Worm (Caenorhabditis elegans) whole organism, mixed stage, embryonic: Measurements from ENCODE around the gene Y49A3A.3.

ENCODE experiments used
- M03D4.4 ChIP-seq: sonication (generic microtip); optimal IDR thresholded peaks from 2 replicates; lab custom pipeline; 2017; ENCODE audit warnings: mild to moderate bottlenecking, missing genetic modification characterization, missing compliant biosample characterization
- bed-3 ChIP-seq: fragments of 200-800 bp; sonication (Bioruptor generic); optimal IDR thresholded peaks from 3 replicates; lab custom pipeline; 2018; ENCODE audit warnings: mild to moderate bottlenecking, missing genetic modification characterization, moderate library complexity, missing compliant biosample characterization
- blmp-1 ChIP-seq: fragments of 150-350 bp; optimal IDR thresholded peaks from 2 replicates; lab custom pipeline; 2014; ENCODE audit warnings: missing biosample characterization, missing genetic modification characterization
- ceh-39 ChIP-seq: fragments of 150-350 bp; optimal IDR thresholded peaks from 2 replicates; lab custom pipeline; 2014; ENCODE audit warnings: missing biosample characterization, missing genetic modification characterization
- ceh-43 ChIP-seq: fragments of 200-800 bp; sonication (Bioruptor generic); optimal IDR thresholded peaks from 2 replicates; lab custom pipeline; 2018; ENCODE audit warnings: mild to moderate bottlenecking, missing genetic modification characterization, moderate library complexity, missing compliant biosample characterization
- ceh-83 ChIP-seq: fragments of 200-800 bp; sonication (Bioruptor generic); optimal IDR thresholded peaks from 2 replicates; lab custom pipeline; 2018; ENCODE audit warnings: mild to moderate bottlenecking, missing genetic modification characterization, missing compliant biosample characterization
- ces-1 ChIP-seq: fragments of 150-350 bp; optimal IDR thresholded peaks from 2 replicates; lab custom pipeline; 2014; ENCODE audit warnings: missing biosample characterization, missing genetic modification reagents, missing genetic modification characterization
- cnd-1 ChIP-seq: fragments of 200-800 bp; sonication (Bioruptor generic); optimal IDR thresholded peaks from 2 replicates; lab custom pipeline; 2018; ENCODE audit warnings: mild to moderate bottlenecking, missing genetic modification characterization, missing compliant biosample characterization
- drap-1 ChIP-seq: fragments of 200-800 bp; sonication (Bioruptor generic); optimal IDR thresholded peaks from 3 replicates; lab custom pipeline; 2018; ENCODE audit warnings: mild to moderate bottlenecking, missing genetic modification characterization, missing compliant biosample characterization
- elt-1 ChIP-seq: sonication (generic microtip); optimal IDR thresholded peaks from 2 replicates; lab custom pipeline; 2017; ENCODE audit warnings: missing genetic modification characterization, mild to moderate bottlenecking, missing compliant biosample characterization, antibody characterized with exemption, moderate library complexity, borderline replicate concordance; ENCODE audit not compliant: insufficient read depth
- elt-3 ChIP-seq: fragments of 150-350 bp; optimal IDR thresholded peaks from 2 replicates; lab custom pipeline; 2014; ENCODE audit warnings: missing biosample characterization, missing genetic modification characterization
- flh-1 ChIP-seq: fragments of 200-800 bp; sonication (Bioruptor generic); optimal IDR thresholded peaks from 2 replicates; lab custom pipeline; 2018; ENCODE audit warnings: mild to moderate bottlenecking, missing genetic modification characterization, moderate library complexity, missing compliant biosample characterization
- ham-2 ChIP-seq: fragments of 200-800 bp; sonication (Bioruptor generic); optimal IDR thresholded peaks from 2 replicates; lab custom pipeline; 2018; ENCODE audit warnings: mild to moderate bottlenecking, missing genetic modification characterization, missing compliant biosample characterization
- hlh-1 ChIP-seq: fragments of 150-350 bp; optimal IDR thresholded peaks from 2 replicates; lab custom pipeline; 2014; ENCODE audit warnings: missing biosample characterization, missing genetic modification reagents, missing genetic modification characterization
- lin-13 ChIP-seq: fragments of 150-350 bp; optimal IDR thresholded peaks from 2 replicates; lab custom pipeline; 2014; ENCODE audit warnings: missing biosample characterization, missing genetic modification characterization
- lsy-2 ChIP-seq: fragments of 150-350 bp; optimal IDR thresholded peaks from 2 replicates; lab custom pipeline; 2014; ENCODE audit warnings: missing biosample characterization, missing genetic modification characterization
- mab-5 ChIP-seq: fragments of 150-350 bp; optimal IDR thresholded peaks from 2 replicates; lab custom pipeline; 2014; ENCODE audit warnings: missing biosample characterization, missing genetic modification characterization
- mep-1 ChIP-seq: fragments of 150-350 bp; optimal IDR thresholded peaks from 2 replicates; lab custom pipeline; 2017; ENCODE audit warnings: missing biosample characterization, missing genetic modification reagents, missing genetic modification characterization, inconsistent platforms
- mls-2 ChIP-seq: sonication (generic microtip); optimal IDR thresholded peaks from 2 replicates; lab custom pipeline; 2016; ENCODE audit warnings: mild to moderate bottlenecking, missing genetic modification characterization, moderate library complexity, missing compliant biosample characterization
- nhr-12 ChIP-seq: fragments of 150-350 bp; optimal IDR thresholded peaks from 2 replicates; lab custom pipeline; 2014; ENCODE audit warnings: missing biosample characterization, missing genetic modification characterization
- nhr-2 ChIP-seq: fragments of 150-350 bp; optimal IDR thresholded peaks from 2 replicates; lab custom pipeline; 2014; ENCODE audit warnings: missing biosample characterization, missing genetic modification characterization
- nhr-237 ChIP-seq: fragments of 150-350 bp; optimal IDR thresholded peaks from 2 replicates; lab custom pipeline; 2014; ENCODE audit warnings: missing biosample characterization, missing genetic modification characterization
- nhr-28 ChIP-seq: fragments of 150-350 bp; optimal IDR thresholded peaks from 2 replicates; lab custom pipeline; 2014; ENCODE audit warnings: missing biosample characterization, missing genetic modification characterization
- nhr-76 ChIP-seq: sonication (generic microtip); optimal IDR thresholded peaks from 2 replicates; lab custom pipeline; 2017; ENCODE audit warnings: missing biosample characterization, missing genetic modification characterization
- pha-4 ChIP-seq: fragments of 150-350 bp; optimal IDR thresholded peaks from 2 replicates; lab custom pipeline; 2018; ENCODE audit warnings: missing biosample characterization, missing genetic modification reagents, missing genetic modification characterization
- sem-2 ChIP-seq: fragments of 200-800 bp; sonication (Bioruptor generic); optimal IDR thresholded peaks from 2 replicates; lab custom pipeline; 2018; ENCODE audit warnings: mild to moderate bottlenecking, missing genetic modification characterization, missing compliant biosample characterization
- snpc-4 ChIP-seq: fragments of 150-350 bp; optimal IDR thresholded peaks from 2 replicates; lab custom pipeline; 2014; ENCODE audit warnings: missing biosample characterization, missing genetic modification characterization
- sptf-1 ChIP-seq: sonication (generic microtip); optimal IDR thresholded peaks from 2 replicates; lab custom pipeline; 2017; ENCODE audit warnings: mild to moderate bottlenecking, missing genetic modification characterization, moderate library complexity, missing compliant biosample characterization
- tbx-8 ChIP-seq: fragments of 200-800 bp; sonication (Bioruptor generic); optimal IDR thresholded peaks from 2 replicates; lab custom pipeline; 2018; ENCODE audit warnings: mild to moderate bottlenecking, missing genetic modification characterization, moderate library complexity, missing compliant biosample characterization
- unc-120 ChIP-seq: sonication (generic microtip); optimal IDR thresholded peaks from 2 replicates; lab custom pipeline; 2017; ENCODE audit warnings: missing genetic modification characterization, missing compliant biosample characterization; ENCODE audit not compliant: poor library complexity, severe bottlenecking
- unc-39 ChIP-seq: fragments of 150-350 bp; optimal IDR thresholded peaks from 2 replicates; lab custom pipeline; 2014; ENCODE audit warnings: missing biosample characterization, missing genetic modification characterization
- unc-62 ChIP-seq: fragments of 150-350 bp; optimal IDR thresholded peaks from 2 replicates; lab custom pipeline; 2014; ENCODE audit warnings: missing biosample characterization, missing genetic modification reagents, missing genetic modification characterization
- zip-8 ChIP-seq: fragments of 150-350 bp; optimal IDR thresholded peaks from 2 replicates; lab custom pipeline; 2014; ENCODE audit warnings: missing biosample characterization, missing genetic modification characterization
- ztf-11 ChIP-seq: fragments of 150-350 bp; optimal IDR thresholded peaks from 2 replicates; lab custom pipeline; 2014; ENCODE audit warnings: missing biosample characterization, missing genetic modification characterization

Gene Y49A3A.3

DNA sequence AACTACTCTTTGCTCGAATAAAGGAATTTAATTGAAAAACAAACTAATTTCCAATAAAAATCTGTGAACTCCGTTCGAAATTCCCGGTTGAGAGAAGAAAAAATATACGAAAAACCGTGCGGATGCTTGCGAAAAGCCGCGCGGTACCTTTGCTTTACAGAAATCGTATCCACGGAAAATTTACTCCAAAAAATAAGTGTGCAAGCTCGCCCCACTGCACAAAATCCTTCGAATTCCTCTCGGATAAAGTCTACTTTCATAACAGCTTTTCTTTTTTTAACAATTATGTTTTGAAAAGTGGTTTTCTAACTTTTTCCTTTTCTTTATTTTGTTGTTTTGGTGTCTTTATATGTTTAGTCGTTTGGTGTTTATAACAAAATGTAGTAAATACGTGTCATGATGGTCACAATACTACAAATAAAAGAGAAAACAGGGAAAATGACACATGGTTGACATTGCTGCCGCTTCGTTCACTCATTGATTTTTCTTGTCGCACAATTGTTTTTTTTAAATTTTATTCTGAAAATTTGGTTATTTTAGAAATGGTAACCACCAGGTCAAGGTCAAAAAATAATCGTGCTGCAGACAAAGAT is 6.9 kb upstream of the Y49A3A.3 start, which contains the start of gene cept-2:
Gene cept-2 (plus strand): TSS at position 533 of the 593 bp plus-strand sequence.
- peak; percentile 86 for TF ChIP-seq nhr-237 (tag; lab: Kevin White, UChicago)
- TF ChIP-seq snpc-4 (tag; lab: Kevin White, UChicago) = no peak
- TF ChIP-seq nhr-12 = no peak
- TF ChIP-seq cnd-1 (tag; lab: Kevin White, UChicago) = peak; percentile 2
- TF ChIP-seq ceh-39 (tag; lab: Kevin White, UChicago) = peak; percentile 12
- no peak for TF ChIP-seq elt-3 (tag; lab: Kevin White, UChicago)
- TF ChIP-seq pha-4 (tag; lab: Kevin White, UChicago) = peak; percentile 58
- no peak for TF ChIP-seq ztf-11
- TF ChIP-seq unc-39 = no peak
- peak; percentile 8 for TF ChIP-seq nhr-2
- no peak for TF ChIP-seq tbx-8 (GFP tag; lab: Kevin White, UChicago)
- TF ChIP-seq sptf-1 (tag; lab: Kevin White, UChicago) = peak; percentile 56
- TF ChIP-seq ces-1 = no peak
- no peak for TF ChIP-seq ceh-43 (GFP tag; lab: Kevin White, UChicago)
- peak; percentile 49 for TF ChIP-seq drap-1 (GFP tag; lab: Kevin White, UChicago)
- peak; percentile 70 for TF ChIP-seq lin-13
- no peak for TF ChIP-seq unc-120 (tag; lab: Kevin White, UChicago)
- no peak for TF ChIP-seq mab-5 (tag; lab: Kevin White, UChicago)
- peak; percentile 27 for TF ChIP-seq unc-62 (GFP tag; lab: Kevin White, UChicago)
- TF ChIP-seq bed-3 (GFP tag; lab: Kevin White, UChicago) = no peak
- TF ChIP-seq zip-8 = no peak
- TF ChIP-seq ceh-83 (GFP tag; lab: Kevin White, UChicago) = no peak
- TF ChIP-seq hlh-1 (tag; lab: Kevin White, UChicago) = peak; percentile 40
- TF ChIP-seq nhr-28 (tag; lab: Kevin White, UChicago) = no peak
- TF ChIP-seq ham-2 (GFP tag; lab: Kevin White, UChicago) = no peak
- TF ChIP-seq mls-2 = no peak
- peak; percentile 84 for TF ChIP-seq lsy-2 (tag; lab: Kevin White, UChicago)
- TF ChIP-seq elt-1 = no peak
- peak; percentile 97 for TF ChIP-seq mep-1 (tag; lab: Kevin White, UChicago)
- TF ChIP-seq sem-2 (GFP tag; lab: Kevin White, UChicago) = no peak
- no peak for TF ChIP-seq flh-1

DNA sequence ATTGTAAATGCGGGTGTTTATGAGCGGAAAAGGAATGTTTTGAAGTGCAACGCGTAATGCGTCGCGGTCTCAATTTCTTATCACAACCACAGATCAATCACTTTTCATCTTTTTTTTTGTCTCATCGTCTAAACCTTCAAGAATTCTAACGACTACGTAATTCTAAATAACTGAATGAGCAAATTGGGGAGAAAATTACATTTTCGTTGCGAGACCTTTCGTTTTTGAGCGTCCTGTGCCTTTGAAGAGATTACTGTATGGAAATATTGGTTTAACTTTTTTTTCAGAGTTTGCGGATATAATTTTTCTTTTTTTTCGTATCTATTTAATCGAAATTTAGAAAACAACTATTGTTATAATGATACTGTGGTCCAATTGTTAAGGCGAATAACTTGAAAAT is 3.7 kb upstream of the Y49A3A.3 start:
- TF ChIP-seq mep-1 (tag; lab: Kevin White, UChicago) (no peak), nhr-12 (no peak), pha-4 (tag; lab: Kevin White, UChicago) (no peak), nhr-28 (tag; lab: Kevin White, UChicago) (no peak), unc-39 (no peak), ceh-39 (tag; lab: Kevin White, UChicago) (no peak), blmp-1 (tag; lab: Kevin White, UChicago) (no peak), flh-1 (no peak), mls-2 (no peak), drap-1 (GFP tag; lab: Kevin White, UChicago) (no peak)

ce11 chrV:14350949-14351348 is 3.3 kb upstream of the Y49A3A.3 start:
- TF ChIP-seq ztf-11 (peak; percentile 12), M03D4.4 (tag; lab: Kevin White, UChicago) (peak; percentile 2), ham-2 (GFP tag; lab: Kevin White, UChicago) (peak; percentile 54), elt-3 (tag; lab: Kevin White, UChicago) (no peak), nhr-76 (no peak), pha-4 (tag; lab: Kevin White, UChicago) (no peak), blmp-1 (tag; lab: Kevin White, UChicago) (no peak), snpc-4 (tag; lab: Kevin White, UChicago) (no peak), elt-1 (no peak), ces-1 (peak; percentile 9), hlh-1 (tag; lab: Kevin White, UChicago) (no peak), lin-13 (no peak), unc-62 (GFP tag; lab: Kevin White, UChicago) (peak; percentile 9), lsy-2 (tag; lab: Kevin White, UChicago) (peak; percentile 31), cnd-1 (tag; lab: Kevin White, UChicago) (no peak), nhr-237 (tag; lab: Kevin White, UChicago) (peak; percentile 56), drap-1 (GFP tag; lab: Kevin White, UChicago) (peak; percentile 58), ceh-83 (GFP tag; lab: Kevin White, UChicago) (peak; percentile 32), mep-1 (tag; lab: Kevin White, UChicago) (peak; percentile 6), sem-2 (GFP tag; lab: Kevin White, UChicago) (no peak)
